Worm (Caenorhabditis elegans): Measurements from ENCODE around the gene ZC116.1.

The ZC116.1 gene

ce11 chrV:12624371-12624770 is 14.7 kb downstream of the ZC116.1 start, which contains the start of gene F56H9.9:
Gene F56H9.9, minus strand, starts transcription at chrV:12624471.
- no peak for TF ChIP-seq mep-1 (tag; optimal IDR thresholded peaks at IDR 0.05)
- TF ChIP-seq hlh-1 (tag; optimal IDR thresholded peaks at IDR 0.05), result no peak
- TF ChIP-seq cnd-1 (tag; optimal IDR thresholded peaks at IDR 0.05), result no peak
- TF ChIP-seq mls-2 (tag; optimal IDR thresholded peaks at IDR 0.05), result no peak
- TF ChIP-seq lsy-2 (tag; optimal IDR thresholded peaks at IDR 0.05), result no peak
- TF ChIP-seq elt-3 (tag; optimal IDR thresholded peaks at IDR 0.05), result no peak
- no peak for TF ChIP-seq ces-1 (GFP tag; optimal IDR thresholded peaks at IDR 0.05)
- TF ChIP-seq elt-1 (tag; optimal IDR thresholded peaks at IDR 0.05; ENCODE audit: borderline replicate concordance, insufficient read depth), result no peak
- TF ChIP-seq nhr-237 (tag; optimal IDR thresholded peaks at IDR 0.05), result no peak
- TF ChIP-seq snpc-4 (tag; optimal IDR thresholded peaks at IDR 0.05), result no peak

DNA sequence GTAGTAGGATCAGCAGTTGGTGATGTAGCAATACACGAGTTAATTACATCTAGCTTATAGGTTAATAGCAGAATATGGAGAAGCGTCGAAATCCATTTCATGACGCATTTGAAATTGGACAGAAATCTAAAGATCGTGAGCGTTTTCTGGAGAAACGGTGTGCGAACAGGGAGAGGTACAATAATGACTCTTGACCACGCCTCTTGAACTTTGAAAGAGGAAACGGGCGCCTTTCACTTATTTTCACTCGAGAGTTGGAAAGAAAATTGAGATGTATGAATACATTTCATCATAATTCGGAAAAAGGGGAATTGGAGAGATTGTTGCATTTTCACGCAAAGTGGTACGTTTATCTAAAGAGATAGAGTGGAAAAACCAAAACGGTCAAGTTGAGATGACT is 20.1 kb downstream of the ZC116.1 start, which contains the start of gene F56H9.6:
F56H9.6 (minus strand) TSS at position 101 of the 400 bp plus-strand sequence.
- TF ChIP-seq elt-3 (tag; optimal IDR thresholded peaks at IDR 0.05), result no peak
- TF ChIP-seq blmp-1 (tag; optimal IDR thresholded peaks at IDR 0.05), result no peak
- no peak for TF ChIP-seq hlh-1 (tag; optimal IDR thresholded peaks at IDR 0.05)
- TF ChIP-seq mls-2 (tag; optimal IDR thresholded peaks at IDR 0.05), result no peak
- no peak for TF ChIP-seq unc-39 (tag; optimal IDR thresholded peaks at IDR 0.05)
- no peak for TF ChIP-seq lin-13 (tag; optimal IDR thresholded peaks at IDR 0.05)
- TF ChIP-seq lsy-2 (tag; optimal IDR thresholded peaks at IDR 0.05), result no peak
- TF ChIP-seq mab-5 (tag; optimal IDR thresholded peaks at IDR 0.05), result no peak

DNA sequence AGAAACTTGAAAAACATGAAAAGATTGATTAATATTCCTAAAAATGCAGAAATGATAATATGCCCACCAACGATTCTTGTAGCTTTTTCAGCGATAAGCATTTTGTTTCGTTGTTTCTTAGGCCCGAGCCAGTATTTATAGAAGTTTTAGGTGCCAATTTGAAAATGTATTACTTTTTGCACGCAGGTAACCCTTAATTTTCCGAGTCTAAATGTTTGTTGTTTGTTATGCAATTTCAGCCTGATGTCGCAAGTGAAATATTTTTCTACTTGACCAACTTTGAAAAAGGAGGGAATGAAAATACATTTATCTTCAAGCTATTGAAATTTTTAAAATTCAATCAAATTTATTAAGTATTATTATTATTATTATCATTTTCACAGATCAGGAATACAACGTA is 22.4 kb downstream of the ZC116.1 start, which contains the start of gene srx-113:
srx-113 (minus strand) TSS at position 101 of the 400 bp plus-strand sequence.
- no peak for TF ChIP-seq nhr-12 (tag; optimal IDR thresholded peaks at IDR 0.05)
- TF ChIP-seq ceh-39 (tag; optimal IDR thresholded peaks at IDR 0.05), result no peak
- TF ChIP-seq blmp-1 (tag; optimal IDR thresholded peaks at IDR 0.05), result no peak
- TF ChIP-seq drap-1 (GFP tag; optimal IDR thresholded peaks at IDR 0.05), result no peak
- TF ChIP-seq snpc-4 (tag; optimal IDR thresholded peaks at IDR 0.05), result no peak
- TF ChIP-seq elt-1 (tag; optimal IDR thresholded peaks at IDR 0.05; ENCODE audit: borderline replicate concordance, insufficient read depth), result no peak
- no peak for TF ChIP-seq bed-3 (GFP tag; optimal IDR thresholded peaks at IDR 0.05)
- TF ChIP-seq nhr-237 (tag; optimal IDR thresholded peaks at IDR 0.05), result no peak
- TF ChIP-seq ceh-83 (GFP tag; optimal IDR thresholded peaks at IDR 0.05), result no peak
- TF ChIP-seq lin-13 (tag; optimal IDR thresholded peaks at IDR 0.05), result no peak
- no peak for TF ChIP-seq hlh-1 (tag; optimal IDR thresholded peaks at IDR 0.05)
- TF ChIP-seq unc-62 (GFP tag; optimal IDR thresholded peaks at IDR 0.05), result no peak
- TF ChIP-seq sptf-1 (tag; optimal IDR thresholded peaks at IDR 0.05), result no peak
- TF ChIP-seq nhr-76 (tag; optimal IDR thresholded peaks at IDR 0.05), result no peak
- TF ChIP-seq lsy-2 (tag; optimal IDR thresholded peaks at IDR 0.05), result no peak
- TF ChIP-seq ham-2 (GFP tag; optimal IDR thresholded peaks at IDR 0.05), result no peak
- TF ChIP-seq mab-5 (tag; optimal IDR thresholded peaks at IDR 0.05), result no peak
- TF ChIP-seq ztf-11 (tag; optimal IDR thresholded peaks at IDR 0.05), result no peak

- no peak for TF ChIP-seq zip-8 (tag; optimal IDR thresholded peaks at IDR 0.05)
- TF ChIP-seq flh-1 (GFP tag; optimal IDR thresholded peaks at IDR 0.05), result peak; percentile 19
These were observed 23.4 kb downstream of the ZC116.1 start for ce11 chrV:12633046-12633445.

ce11 chrV:12634050-12634449 is 24.4 kb downstream of the ZC116.1 start:
- TF ChIP-seq nhr-76 (tag; optimal IDR thresholded peaks at IDR 0.05) (no peak), sem-2 (GFP tag; optimal IDR thresholded peaks at IDR 0.05) (no peak), mep-1 (tag; optimal IDR thresholded peaks at IDR 0.05) (no peak), ceh-83 (GFP tag; optimal IDR thresholded peaks at IDR 0.05) (no peak), sptf-1 (tag; optimal IDR thresholded peaks at IDR 0.05) (no peak), snpc-4 (tag; optimal IDR thresholded peaks at IDR 0.05) (no peak), unc-120 (tag; optimal IDR thresholded peaks at IDR 0.05; ENCODE audit: poor library complexity, severe bottlenecking) (no peak), unc-62 (GFP tag; optimal IDR thresholded peaks at IDR 0.05) (no peak), elt-3 (tag; optimal IDR thresholded peaks at IDR 0.05) (no peak), ztf-11 (tag; optimal IDR thresholded peaks at IDR 0.05) (no peak), zip-8 (tag; optimal IDR thresholded peaks at IDR 0.05) (no peak), bed-3 (GFP tag; optimal IDR thresholded peaks at IDR 0.05) (no peak), lin-13 (tag; optimal IDR thresholded peaks at IDR 0.05) (no peak)

DNA sequence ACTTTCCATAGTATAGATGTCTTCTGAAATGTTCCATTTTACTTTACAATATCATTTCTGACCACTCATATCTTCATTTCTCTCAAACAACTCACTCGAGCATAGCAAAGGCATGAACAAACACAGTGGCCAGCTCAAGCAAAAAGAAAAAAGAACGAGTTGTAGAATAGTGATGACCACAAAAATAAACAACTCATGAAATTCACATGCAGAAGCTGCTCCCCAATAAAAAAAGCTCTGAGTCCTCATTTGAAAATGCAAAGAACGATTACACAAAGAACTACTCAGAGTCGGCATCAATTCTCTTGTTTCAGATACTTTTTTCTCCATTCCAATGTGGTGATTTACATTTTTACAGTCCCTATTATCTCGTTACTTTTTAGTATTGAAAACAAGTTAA is 25.1 kb downstream of the ZC116.1 start:
- no peak for TF ChIP-seq ces-1 (GFP tag; optimal IDR thresholded peaks at IDR 0.05)
- no peak for TF ChIP-seq bed-3 (GFP tag; optimal IDR thresholded peaks at IDR 0.05)
- TF ChIP-seq nhr-76 (tag; optimal IDR thresholded peaks at IDR 0.05), result no peak
- no peak for TF ChIP-seq cnd-1 (tag; optimal IDR thresholded peaks at IDR 0.05)
- no peak for TF ChIP-seq lsy-2 (tag; optimal IDR thresholded peaks at IDR 0.05)
- TF ChIP-seq tbx-8 (GFP tag; optimal IDR thresholded peaks at IDR 0.05), result no peak
- no peak for TF ChIP-seq mls-2 (tag; optimal IDR thresholded peaks at IDR 0.05)
- no peak for TF ChIP-seq nhr-237 (tag; optimal IDR thresholded peaks at IDR 0.05)
- TF ChIP-seq lin-32 (GFP tag; optimal IDR thresholded peaks at IDR 0.05), result no peak
